Worm (Caenorhabditis elegans) whole organism, L4/young adult: ENCODE measurements around the gene C13A2.6.

Source experiments
- dao-5 ChIP-seq: sonication (generic microtip); optimal IDR thresholded peaks from 2 replicates; lab custom pipeline; 2016; ENCODE audit warnings: missing genotype, missing genetic modification characterization, moderate library complexity, missing compliant biosample characterization
- him-1 ChIP-seq: sonication (generic microtip); optimal IDR thresholded peaks from 2 replicates; lab custom pipeline; 2016; ENCODE audit warnings: missing genotype, missing genetic modification reagents, missing genetic modification characterization, missing compliant biosample characterization

ce11 chrV:7223152-7223551 lies 46.3 kb upstream of the C13A2.6 start, which contains the start of gene C13F10.7:
- TF ChIP-seq dao-5 (tag; lab: Kevin White, UChicago): no peak
- no peak for TF ChIP-seq him-1
